Fruit fly (Drosophila melanogaster) S2 (cell line): ENCODE data around the gene SP555.

ENCODE experiments used
- CG8478 ChIP-seq: fragments of >200 bp; optimal IDR thresholded peaks from 2 replicates; lab custom pipeline; 2018
- CTCF ChIP-seq, 2 experiments: fragments of >200 bp; optimal IDR thresholded peaks; 2 replicates each; lab custom pipeline; 2018

dm6 chr2L:5072357-5072756 lies 34.8 kb downstream of the SP555 start:
- TF ChIP-seq CTCF (optimal IDR thresholded peaks at IDR 0.05; lab: Kevin White, UChicago) = no peak
- TF ChIP-seq CG8478 = no peak
